Worm (Caenorhabditis elegans) whole organism, midembryonic: Measurements from ENCODE around the gene ZK896.4.

Experiments used
- T22C8.4 ChIP-seq: fragments of 200-800 bp; sonication (Bioruptor generic); IDR thresholded peaks from 2 replicates; pipeline ENCODE4 v1.3.6; 2022; ENCODE audit warnings: missing genetic modification characterization, missing compliant biosample characterization
- cog-1 ChIP-seq: sonication (generic microtip); optimal IDR thresholded peaks from 2 replicates; lab custom pipeline; 2016; ENCODE audit warnings: missing genetic modification characterization, missing compliant biosample characterization
- flt-1 ChIP-seq: fragments of 200-800 bp; sonication (Bioruptor generic); IDR thresholded peaks from 2 replicates; pipeline ENCODE4 v1.3.6; 2022; ENCODE audit warnings: missing genetic modification characterization, missing compliant biosample characterization
- klf-2 ChIP-seq: fragments of 200-800 bp; sonication (Bioruptor generic); conservative IDR thresholded peaks from 2 replicates; pipeline ENCODE4 v1.3.6; 2022; ENCODE audit warnings: missing genetic modification reagents, missing genetic modification characterization, missing compliant biosample characterization
- med-1 ChIP-seq: sonication (generic microtip); optimal IDR thresholded peaks from 2 replicates; lab custom pipeline; 2017; ENCODE audit warnings: missing genetic modification characterization, mild to moderate bottlenecking, missing compliant biosample characterization, antibody characterized with exemption, missing genetic modification reagents; ENCODE audit not compliant: insufficient read depth
- ref-1 ChIP-seq: fragments of 200-800 bp; sonication (Bioruptor generic); conservative IDR thresholded peaks from 2 replicates; pipeline ENCODE4 v1.3.6; 2022; ENCODE audit warnings: missing genetic modification reagents, missing genetic modification characterization, missing compliant biosample characterization
- tab-1 ChIP-seq: fragments of 200-800 bp; sonication (Bioruptor generic); IDR thresholded peaks from 2 replicates; pipeline ENCODE4 v1.3.6; 2022; ENCODE audit warnings: missing genetic modification characterization, missing compliant biosample characterization
- ztf-23 ChIP-seq: fragments of 200-800 bp; sonication (Bioruptor generic); IDR thresholded peaks from 2 replicates; pipeline ENCODE4 v1.3.6; 2022; ENCODE audit warnings: missing genetic modification reagents, missing genetic modification characterization, missing compliant biosample characterization
- ztf-29 ChIP-seq: fragments of 200-800 bp; sonication (Bioruptor generic); IDR thresholded peaks from 2 replicates; pipeline ENCODE4 v1.3.6; 2022; ENCODE audit warnings: missing genetic modification reagents, missing genetic modification characterization, missing compliant biosample characterization

ZK896.4 gene

DNA sequence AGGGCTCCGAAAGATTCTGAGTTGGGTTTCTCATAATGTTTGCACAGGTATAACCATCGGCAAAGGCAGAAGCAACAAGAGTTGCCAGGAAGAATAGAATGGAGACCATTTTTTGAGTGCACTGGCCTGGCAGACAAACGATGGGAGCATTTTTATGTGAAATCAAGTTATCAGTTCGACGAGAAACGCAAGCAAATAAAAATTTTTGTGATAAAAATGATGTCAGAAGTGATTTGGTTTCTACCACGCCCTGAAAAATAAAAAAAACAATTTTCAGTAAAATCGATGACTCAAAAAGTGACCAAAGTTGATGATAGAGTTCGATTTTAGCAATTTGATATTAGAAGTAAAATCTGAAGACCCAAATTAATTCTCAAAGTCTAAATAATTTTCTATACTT lies 26.8 kb upstream of the ZK896.4 start, which contains the start of gene K08D8.4:
Gene K08D8.4, minus strand, starts transcription at position 128 of the 400 bp plus-strand sequence.
- TF ChIP-seq klf-2 (GFP tag; lab: Robert Waterston, UW) (no peak), med-1 (GFP tag; lab: Kevin White, UChicago) (no peak), tab-1 (GFP tag; lab: Robert Waterston, UW) (no peak), ref-1 (GFP tag; lab: Robert Waterston, UW) (no peak), ztf-23 (no peak), ztf-29 (no peak), T22C8.4 (GFP tag; lab: Robert Waterston, UW) (no peak), flt-1 (GFP tag; lab: Robert Waterston, UW) (no peak), cog-1 (tag; lab: Kevin White, UChicago) (no peak)

DNA sequence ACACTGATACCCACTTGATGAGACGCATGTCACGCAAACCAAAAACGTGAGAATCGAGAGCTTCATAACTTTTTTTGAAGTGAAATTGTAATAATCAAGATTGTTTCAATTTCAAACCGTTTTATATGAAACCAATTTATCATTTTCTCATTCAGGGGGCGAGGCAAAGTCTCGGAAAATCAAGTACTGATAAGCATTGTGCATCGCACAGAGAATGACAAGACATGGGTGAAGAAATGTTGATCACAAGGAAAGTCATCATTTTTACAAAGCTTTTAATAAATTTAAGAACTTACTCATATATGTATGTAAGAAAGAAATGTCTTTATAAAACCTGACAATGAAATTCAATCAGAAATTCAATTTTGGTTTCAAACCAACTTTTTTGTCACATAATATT lies 23.4 kb upstream of the ZK896.4 start, which contains the start of gene K08D8.3:
Gene K08D8.3, minus strand, starts transcription at position 131 of the 400 bp plus-strand sequence.
- no peak for TF ChIP-seq ztf-23
- TF ChIP-seq ref-1 (GFP tag; lab: Robert Waterston, UW): no peak
- TF ChIP-seq tab-1 (GFP tag; lab: Robert Waterston, UW): no peak
- no peak for TF ChIP-seq med-1 (GFP tag; lab: Kevin White, UChicago)
- TF ChIP-seq klf-2 (GFP tag; lab: Robert Waterston, UW): no peak
- no peak for TF ChIP-seq flt-1 (GFP tag; lab: Robert Waterston, UW)
- TF ChIP-seq T22C8.4 (GFP tag; lab: Robert Waterston, UW): no peak

DNA sequence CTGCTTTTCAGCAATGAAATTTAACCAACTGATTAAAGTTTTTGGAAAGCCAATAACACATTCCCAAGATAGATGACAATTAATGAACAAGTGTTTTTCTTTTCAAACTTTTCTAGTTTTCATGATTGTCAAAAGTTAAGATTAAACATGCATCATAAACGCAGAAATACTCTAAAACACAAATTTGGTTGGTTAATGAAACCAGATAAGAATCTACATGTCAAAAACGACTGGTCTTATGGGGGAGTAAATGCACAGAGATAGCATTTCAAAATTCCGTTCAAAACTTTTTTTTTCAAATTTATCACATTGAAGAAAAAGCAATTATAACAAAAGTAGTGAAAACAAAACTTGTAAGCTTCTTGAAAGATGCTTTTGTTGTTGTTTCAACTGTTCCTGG lies 20.6 kb upstream of the ZK896.4 start:
- TF ChIP-seq T22C8.4 (GFP tag; lab: Robert Waterston, UW) (no peak), med-1 (GFP tag; lab: Kevin White, UChicago) (no peak), ztf-23 (no peak), ref-1 (GFP tag; lab: Robert Waterston, UW) (no peak), ztf-29 (no peak), flt-1 (GFP tag; lab: Robert Waterston, UW) (no peak), klf-2 (GFP tag; lab: Robert Waterston, UW) (no peak), tab-1 (GFP tag; lab: Robert Waterston, UW) (no peak), cog-1 (tag; lab: Kevin White, UChicago) (no peak)

DNA sequence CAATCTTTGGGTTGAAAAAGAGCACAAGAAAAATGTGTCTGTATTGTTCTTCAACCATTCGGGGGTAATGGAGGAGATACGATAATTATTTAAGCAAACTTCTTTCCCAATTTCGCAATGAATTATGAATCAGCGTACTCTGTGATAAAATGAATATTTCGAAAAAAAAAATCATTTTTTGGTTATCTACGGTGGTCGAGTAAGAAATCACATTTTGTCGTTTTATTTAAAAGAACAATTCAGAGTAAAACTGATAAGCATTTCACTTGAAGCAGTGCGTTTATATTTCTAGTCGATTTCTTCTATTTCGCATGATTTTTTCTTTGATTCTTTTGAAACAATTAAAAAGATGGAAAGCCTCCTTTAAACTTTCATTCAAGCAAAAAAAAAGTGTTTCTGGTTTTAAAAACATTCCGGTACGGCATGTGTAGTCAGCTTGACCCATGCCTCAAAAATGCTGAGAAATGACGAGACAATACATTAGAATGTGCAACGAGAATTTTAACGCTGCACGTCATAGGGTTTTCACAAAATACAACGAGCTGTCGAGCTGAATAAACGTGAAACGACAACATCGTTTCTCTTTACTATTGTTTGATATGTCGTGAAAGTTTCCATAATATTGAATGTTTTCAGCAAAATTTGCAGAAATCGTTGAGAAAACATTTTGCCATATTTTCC lies 19.5 kb upstream of the ZK896.4 start, which contains the start of gene K08D8.2:
Gene K08D8.2, plus strand, starts transcription at position 631 of the 681 bp plus-strand sequence.
- TF ChIP-seq cog-1 (tag; lab: Kevin White, UChicago) (no peak), flt-1 (GFP tag; lab: Robert Waterston, UW) (no peak), med-1 (GFP tag; lab: Kevin White, UChicago) (no peak), T22C8.4 (GFP tag; lab: Robert Waterston, UW) (no peak), ztf-29 (no peak), tab-1 (GFP tag; lab: Robert Waterston, UW) (no peak), klf-2 (GFP tag; lab: Robert Waterston, UW) (no peak), ref-1 (GFP tag; lab: Robert Waterston, UW) (no peak), ztf-23 (no peak)

DNA sequence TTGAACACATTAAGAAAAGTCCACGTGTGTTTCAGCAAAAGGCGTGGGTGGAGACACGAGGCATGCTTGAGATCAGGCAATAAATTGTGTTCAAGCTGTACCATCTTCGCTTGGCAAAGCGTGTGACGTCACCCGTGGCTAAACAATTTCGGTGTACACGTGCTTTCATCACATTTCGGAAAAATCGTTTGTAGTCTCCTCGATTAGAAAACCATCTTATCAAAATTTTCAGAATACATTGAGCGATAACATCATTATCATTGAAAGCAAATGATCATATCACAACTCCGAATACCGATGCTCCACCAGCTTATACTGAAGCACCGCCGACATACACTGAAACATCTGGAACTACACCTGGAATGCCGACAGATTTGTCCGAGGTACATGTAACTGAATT lies 18.5 kb upstream of the ZK896.4 start:
- TF ChIP-seq ztf-29: no peak
- no peak for TF ChIP-seq T22C8.4 (GFP tag; lab: Robert Waterston, UW)
- no peak for TF ChIP-seq flt-1 (GFP tag; lab: Robert Waterston, UW)
- TF ChIP-seq med-1 (GFP tag; lab: Kevin White, UChicago): no peak
- no peak for TF ChIP-seq ref-1 (GFP tag; lab: Robert Waterston, UW)

DNA sequence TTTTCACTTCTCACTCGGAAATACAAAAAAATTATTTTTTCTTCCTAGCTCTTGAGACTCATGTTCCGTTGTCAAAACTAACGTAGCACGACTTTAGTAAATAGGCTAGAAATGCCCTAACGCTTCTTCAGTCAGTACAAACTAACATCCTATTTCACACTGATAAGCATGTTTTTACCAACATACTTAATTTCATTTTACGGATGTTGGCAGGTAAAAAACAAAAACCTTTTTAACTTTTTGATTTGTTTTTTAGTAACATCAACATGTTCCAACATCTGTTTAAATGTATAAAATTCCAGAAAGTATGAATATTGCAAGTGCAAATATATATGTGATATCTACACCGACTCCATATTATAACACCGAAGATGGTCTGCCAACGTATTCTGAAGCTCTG lies 17.2 kb upstream of the ZK896.4 start, which contains the start of gene K08D8.10:
Gene K08D8.10, plus strand, starts transcription at position 301 of the 400 bp plus-strand sequence.
- no peak for TF ChIP-seq ref-1 (GFP tag; lab: Robert Waterston, UW)
- no peak for TF ChIP-seq med-1 (GFP tag; lab: Kevin White, UChicago)
- no peak for TF ChIP-seq flt-1 (GFP tag; lab: Robert Waterston, UW)
- TF ChIP-seq T22C8.4 (GFP tag; lab: Robert Waterston, UW): no peak
- TF ChIP-seq ztf-23: no peak
- no peak for TF ChIP-seq klf-2 (GFP tag; lab: Robert Waterston, UW)
- TF ChIP-seq cog-1 (tag; lab: Kevin White, UChicago): no peak
- TF ChIP-seq tab-1 (GFP tag; lab: Robert Waterston, UW): no peak

DNA sequence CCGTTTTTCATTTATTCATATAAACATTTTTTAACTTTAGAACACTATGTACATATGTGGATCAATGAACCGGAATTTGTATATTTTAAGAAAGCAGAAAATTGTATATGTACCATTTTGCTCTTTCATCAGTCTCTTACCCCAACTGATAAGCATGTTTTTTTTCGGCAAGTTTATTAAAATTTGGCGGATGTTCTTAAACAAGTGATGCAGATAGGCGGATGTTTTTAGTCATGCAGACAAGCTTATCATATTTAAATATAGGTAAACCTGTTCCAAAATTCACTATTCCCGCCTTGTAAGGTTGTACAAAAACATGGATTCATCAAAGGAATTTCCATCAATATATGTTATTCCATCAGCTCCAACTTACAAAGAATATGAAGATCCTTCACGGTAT lies 16.3 kb upstream of the ZK896.4 start, which contains the start of gene K08D8.9:
Gene K08D8.9, plus strand, starts transcription at position 301 of the 400 bp plus-strand sequence.
- no peak for TF ChIP-seq med-1 (GFP tag; lab: Kevin White, UChicago)
- TF ChIP-seq ztf-29: no peak
- no peak for TF ChIP-seq tab-1 (GFP tag; lab: Robert Waterston, UW)

DNA sequence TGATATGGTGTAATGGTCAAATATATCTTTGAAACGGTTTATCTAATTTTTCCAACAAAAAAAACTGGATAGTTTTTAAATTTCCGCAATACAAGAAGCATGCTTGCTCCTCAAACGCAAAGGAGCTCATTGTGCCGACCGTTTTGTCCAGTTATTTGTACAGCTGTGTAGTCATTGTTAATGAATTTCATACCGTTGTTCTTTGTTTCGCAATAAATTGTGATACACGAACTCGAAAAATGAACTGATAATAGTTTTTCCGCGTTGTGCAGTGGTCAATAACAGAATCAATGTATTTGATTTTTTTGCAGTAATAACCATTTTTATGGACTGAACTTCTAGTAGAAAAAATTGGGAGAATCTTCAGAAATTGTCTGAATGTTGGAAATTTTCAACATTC lies 15.7 kb upstream of the ZK896.4 start:
- TF ChIP-seq ztf-29: no peak
- no peak for TF ChIP-seq T22C8.4 (GFP tag; lab: Robert Waterston, UW)
- TF ChIP-seq cog-1 (tag; lab: Kevin White, UChicago): no peak
- no peak for TF ChIP-seq ztf-23
- TF ChIP-seq tab-1 (GFP tag; lab: Robert Waterston, UW): no peak
- no peak for TF ChIP-seq klf-2 (GFP tag; lab: Robert Waterston, UW)
- TF ChIP-seq ref-1 (GFP tag; lab: Robert Waterston, UW): no peak
- no peak for TF ChIP-seq flt-1 (GFP tag; lab: Robert Waterston, UW)
- no peak for TF ChIP-seq med-1 (GFP tag; lab: Kevin White, UChicago)

DNA sequence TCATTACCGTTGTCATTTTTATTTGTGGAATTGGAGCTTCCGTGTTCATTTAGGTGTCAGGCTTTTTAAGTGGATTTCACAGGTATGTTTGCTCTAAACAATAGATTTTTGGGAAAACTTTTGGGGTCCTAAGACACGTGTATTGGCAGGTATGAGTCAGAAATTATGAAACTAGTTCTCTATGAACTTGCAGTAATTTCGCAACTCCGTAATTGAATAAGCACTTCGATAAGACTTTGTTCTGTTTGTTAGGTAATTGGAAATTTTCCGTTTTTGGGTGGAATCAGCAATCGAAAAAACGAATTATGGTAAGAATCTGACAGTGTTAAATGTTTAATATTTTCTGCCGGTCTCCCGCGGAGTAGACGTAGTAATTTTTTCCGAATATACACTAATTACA lies 14.1 kb upstream of the ZK896.4 start:
- TF ChIP-seq cog-1 (tag; lab: Kevin White, UChicago) (no peak), ztf-29 (no peak), tab-1 (GFP tag; lab: Robert Waterston, UW) (no peak), klf-2 (GFP tag; lab: Robert Waterston, UW) (no peak), med-1 (GFP tag; lab: Kevin White, UChicago) (no peak)
